Fruit fly (Drosophila melanogaster) whole organism, embryonic: ENCODE measurements around the gene CG14342.

Experiments
- C15 ChIP-seq: fragments of 200-800 bp; sonication (Bioruptor generic); IDR thresholded peaks from 3 replicates; pipeline ENCODE4 v1.3.6; 2022; ENCODE audit warnings: missing biosample characterization, missing genetic modification characterization
- CG10321 ChIP-seq: fragments of 200-800 bp; sonication (Bioruptor generic); IDR thresholded peaks from 2 replicates; pipeline ENCODE4 v1.3.6; 2022; ENCODE audit warnings: missing biosample characterization, missing genetic modification characterization
- CG11247 ChIP-seq: fragments of 200-800 bp; sonication (Bioruptor generic); IDR thresholded peaks from 2 replicates; pipeline ENCODE4 v1.3.6; 2022; ENCODE audit warnings: missing biosample characterization, missing genetic modification characterization
- CG11456 ChIP-seq: fragments of 200-800 bp; sonication (Bioruptor generic); IDR thresholded peaks from 3 replicates; pipeline ENCODE4 v1.3.6; 2022; ENCODE audit warnings: missing biosample characterization, missing genetic modification characterization
- CG13424 ChIP-seq: fragments of 200-800 bp; sonication (Bioruptor generic); optimal IDR thresholded peaks from 2 replicates; lab custom pipeline; 2019; ENCODE audit warnings: missing biosample characterization, mild to moderate bottlenecking, missing genetic modification characterization, moderate library complexity
- CG14441 ChIP-seq: fragments of 200-800 bp; sonication (Bioruptor generic); IDR thresholded peaks from 2 replicates; pipeline ENCODE4 v1.3.6; 2022; ENCODE audit warnings: missing biosample characterization, missing genetic modification characterization
- CG15269 ChIP-seq: fragments of 200-800 bp; sonication (Bioruptor generic); optimal IDR thresholded peaks from 2 replicates; lab custom pipeline; 2018; ENCODE audit warnings: missing biosample characterization, mild to moderate bottlenecking, missing genetic modification characterization, moderate library complexity
- CG1603 ChIP-seq: fragments of 200-800 bp; sonication (Bioruptor generic); optimal IDR thresholded peaks from 2 replicates; lab custom pipeline; 2019; ENCODE audit warnings: missing biosample characterization, mild to moderate bottlenecking, missing genetic modification characterization, moderate library complexity
- CG17359 ChIP-seq: fragments of 200-800 bp; sonication (Bioruptor generic); optimal IDR thresholded peaks from 3 replicates; lab custom pipeline; 2018; ENCODE audit warnings: missing biosample characterization, mild to moderate bottlenecking, missing genetic modification characterization, moderate library complexity
- CG17361 ChIP-seq: fragments of 200-800 bp; sonication (Bioruptor generic); IDR thresholded peaks from 3 replicates; pipeline ENCODE4 v1.3.6; 2022; ENCODE audit warnings: missing biosample characterization, missing genetic modification characterization
- CG18599 ChIP-seq: fragments of 200-800 bp; sonication (Bioruptor generic); optimal IDR thresholded peaks from 3 replicates; lab custom pipeline; 2017; ENCODE audit warnings: missing biosample characterization, missing genetic modification characterization, mild to moderate bottlenecking, moderate library complexity, missing genetic modification reagents
- CG4360 ChIP-seq: fragments of 200-800 bp; sonication (Bioruptor generic); IDR thresholded peaks from 2 replicates; pipeline ENCODE4 v1.3.6; 2022; ENCODE audit warnings: missing biosample characterization, missing genetic modification characterization
- CG6254 ChIP-seq: fragments of 200-800 bp; sonication (Bioruptor generic); optimal IDR thresholded peaks from 3 replicates; lab custom pipeline; 2017; ENCODE audit warnings: mild to moderate bottlenecking, missing biosample characterization, missing genetic modification reagents, missing genetic modification characterization
- CG7372 ChIP-seq: fragments of 200-800 bp; sonication (Bioruptor generic); IDR thresholded peaks from 2 replicates; pipeline ENCODE4 v1.3.6; 2022; ENCODE audit warnings: missing biosample characterization, missing genetic modification characterization
- CG8924 ChIP-seq: fragments of 200-800 bp; optimal IDR thresholded peaks from 3 replicates; lab custom pipeline; 2019; ENCODE audit warnings: missing biosample characterization, mild to moderate bottlenecking, missing genetic modification characterization, moderate library complexity
- CG9215 ChIP-seq: fragments of 200-800 bp; sonication (Bioruptor generic); IDR thresholded peaks from 2 replicates; pipeline ENCODE4 v1.3.6; 2022; ENCODE audit warnings: missing biosample characterization, missing genetic modification characterization
- CG9727 ChIP-seq: fragments of 200-800 bp; sonication (Bioruptor generic); optimal IDR thresholded peaks from 3 replicates; lab custom pipeline; 2017; ENCODE audit warnings: missing biosample characterization, mild to moderate bottlenecking, missing genetic modification characterization
- CG9932 ChIP-seq: fragments of 200-800 bp; sonication (Bioruptor generic); IDR thresholded peaks from 2 replicates; pipeline ENCODE4 v1.3.6; 2022; ENCODE audit warnings: missing biosample characterization, missing genetic modification characterization
- D ChIP-seq, 2 experiments: fragments of 200-800 bp in 1 of 2; fragments of >200 bp in 1 of 2; sonication (Bioruptor generic) in 1 of 2; optimal IDR thresholded peaks; 2 replicates in 1 of 2; 3 replicates in 1 of 2; lab custom pipeline; 2017; ENCODE audit warnings: mild to moderate bottlenecking in 1 of 2, missing biosample characterization in 1 of 2, missing genetic modification characterization in 1 of 2, missing genetic modification reagents in 1 of 2
- Dbx ChIP-seq: fragments of 200-800 bp; sonication (Bioruptor generic); IDR thresholded peaks from 3 replicates; pipeline ENCODE4 v1.3.6; 2022; ENCODE audit warnings: missing biosample characterization, missing genetic modification characterization
- Dek ChIP-seq: fragments of 200-800 bp; sonication (Bioruptor generic); optimal IDR thresholded peaks from 3 replicates; lab custom pipeline; 2019; ENCODE audit warnings: missing biosample characterization, mild to moderate bottlenecking, missing genetic modification characterization, moderate library complexity
- Eip74EF ChIP-seq, 2 experiments: fragments of 200-800 bp in 1 of 2; fragments of >200 bp in 1 of 2; sonication (Bioruptor generic) in 1 of 2; optimal IDR thresholded peaks; 2 replicates each; lab custom pipeline; 2017 to 2019; ENCODE audit warnings: missing biosample characterization in 2 of 2, missing genetic modification characterization in 2 of 2, mild to moderate bottlenecking in 1 of 2, moderate library complexity in 1 of 2
- Gug ChIP-seq: fragments of 200-800 bp; sonication (Bioruptor generic); IDR thresholded peaks from 4 replicates; pipeline ENCODE4 v1.3.6; 2022; ENCODE audit warnings: missing biosample characterization, missing genetic modification characterization
- Lpt ChIP-seq: fragments of >200 bp; optimal IDR thresholded peaks from 2 replicates; lab custom pipeline; 2018; ENCODE audit warnings: missing biosample characterization, missing genetic modification characterization
- Rfx ChIP-seq: fragments of 200-800 bp; sonication (Bioruptor generic); IDR thresholded peaks from 2 replicates; pipeline ENCODE4 v1.3.6; 2022; ENCODE audit warnings: missing biosample characterization, missing genetic modification characterization
- Taf1 ChIP-seq: fragments of 200-800 bp; sonication (Bioruptor generic); IDR thresholded peaks from 2 replicates; pipeline ENCODE4 v1.3.6; 2022; ENCODE audit warnings: missing biosample characterization, missing genetic modification characterization
- Xbp1 ChIP-seq: fragments of 200-800 bp; sonication (Bioruptor generic); optimal IDR thresholded peaks from 3 replicates; lab custom pipeline; 2016; ENCODE audit warnings: missing biosample characterization, mild to moderate bottlenecking, missing genetic modification characterization
- abd-A ChIP-seq: fragments of 200-800 bp; sonication (Bioruptor generic); optimal IDR thresholded peaks from 3 replicates; lab custom pipeline; 2019; ENCODE audit warnings: missing biosample characterization, mild to moderate bottlenecking, missing genetic modification characterization, moderate library complexity
- bsh ChIP-seq, 2 experiments: fragments of 200-800 bp; sonication (Bioruptor generic); optimal IDR thresholded peaks; 2 replicates each; lab custom pipeline; 2017 to 2018; ENCODE audit warnings: mild to moderate bottlenecking in 2 of 2, missing biosample characterization in 2 of 2, missing genetic modification characterization in 2 of 2, moderate library complexity in 1 of 2
- cg ChIP-seq: fragments of 200-800 bp; sonication (Bioruptor generic); optimal IDR thresholded peaks from 3 replicates; lab custom pipeline; 2019; ENCODE audit warnings: missing biosample characterization, mild to moderate bottlenecking, missing genetic modification characterization, moderate library complexity
- chn ChIP-seq: fragments of 200-800 bp; sonication (Bioruptor generic); optimal IDR thresholded peaks from 2 replicates; lab custom pipeline; 2016; ENCODE audit warnings: missing biosample characterization, missing genetic modification characterization
- disco-r ChIP-seq: fragments of 200-800 bp; sonication (Bioruptor generic); optimal IDR thresholded peaks from 2 replicates; lab custom pipeline; 2016; ENCODE audit warnings: missing biosample characterization, missing genetic modification characterization
- dm ChIP-seq: fragments of 200-800 bp; sonication (Bioruptor generic); optimal IDR thresholded peaks from 3 replicates; lab custom pipeline; 2016; ENCODE audit warnings: missing biosample characterization, missing genetic modification characterization
- dysf ChIP-seq: fragments of 200-800 bp; sonication (Bioruptor generic); IDR thresholded peaks from 3 replicates; pipeline ENCODE4 v1.3.6; 2022; ENCODE audit warnings: missing biosample characterization, missing genetic modification characterization
- gfzf ChIP-seq: fragments of 200-800 bp; sonication (Bioruptor generic); optimal IDR thresholded peaks from 2 replicates; lab custom pipeline; 2016; ENCODE audit warnings: missing biosample characterization, mild to moderate bottlenecking, missing genetic modification characterization, moderate library complexity
- grau ChIP-seq: fragments of 200-800 bp; optimal IDR thresholded peaks from 3 replicates; lab custom pipeline; 2019; ENCODE audit warnings: missing biosample characterization, mild to moderate bottlenecking, missing genetic modification characterization, moderate library complexity
- grn ChIP-seq: fragments of 200-800 bp; sonication (Bioruptor generic); optimal IDR thresholded peaks from 3 replicates; lab custom pipeline; 2017; ENCODE audit warnings: missing biosample characterization, missing genetic modification characterization
- her ChIP-seq: fragments of 200-800 bp; sonication (Bioruptor generic); optimal IDR thresholded peaks from 2 replicates; lab custom pipeline; 2016; ENCODE audit warnings: missing biosample characterization, missing genetic modification characterization
- ind ChIP-seq: fragments of 200-800 bp; sonication (Bioruptor generic); optimal IDR thresholded peaks from 3 replicates; lab custom pipeline; 2016; ENCODE audit warnings: missing biosample characterization, missing genetic modification characterization
- kah ChIP-seq: fragments of 200-800 bp; sonication (Bioruptor generic); optimal IDR thresholded peaks from 2 replicates; lab custom pipeline; 2018; ENCODE audit warnings: missing biosample characterization, mild to moderate bottlenecking, missing genetic modification characterization
- mam ChIP-seq: fragments of 200-800 bp; sonication (Bioruptor generic); optimal IDR thresholded peaks from 3 replicates; lab custom pipeline; 2016; ENCODE audit warnings: missing biosample characterization, missing genetic modification characterization
- nerfin-1 ChIP-seq: fragments of 200-800 bp; sonication (Bioruptor generic); optimal IDR thresholded peaks from 3 replicates; lab custom pipeline; 2019; ENCODE audit warnings: missing biosample characterization, mild to moderate bottlenecking, missing genetic modification characterization, moderate library complexity
- nmo ChIP-seq: fragments of 200-800 bp; sonication (Bioruptor generic); optimal IDR thresholded peaks from 2 replicates; lab custom pipeline; 2018; ENCODE audit warnings: missing biosample characterization, mild to moderate bottlenecking, missing genetic modification characterization, moderate library complexity
- rib ChIP-seq: fragments of 200-800 bp; sonication (Bioruptor generic); IDR thresholded peaks from 2 replicates; pipeline ENCODE4 v1.3.6; 2022; ENCODE audit warnings: missing biosample characterization, missing genetic modification characterization
- row ChIP-seq: fragments of 200-800 bp; sonication (Bioruptor generic); IDR thresholded peaks from 3 replicates; pipeline ENCODE4 v1.3.6; 2022; ENCODE audit warnings: missing biosample characterization, missing genetic modification characterization
- sna ChIP-seq: fragments of 200-800 bp; sonication (Bioruptor generic); IDR thresholded peaks from 2 replicates; pipeline ENCODE4 v1.3.6; 2022; ENCODE audit warnings: missing biosample characterization, missing genetic modification characterization; ENCODE audit not compliant: partially characterized antibody
- vvl ChIP-seq: fragments of 200-800 bp; sonication (Bioruptor generic); IDR thresholded peaks from 2 replicates; pipeline ENCODE4 v1.3.6; 2022; ENCODE audit warnings: missing biosample characterization, missing genetic modification characterization
- zfh2 ChIP-seq: fragments of 200-800 bp; sonication (Bioruptor generic); optimal IDR thresholded peaks from 2 replicates; lab custom pipeline; 2016; ENCODE audit warnings: missing biosample characterization, missing genetic modification characterization

Gene CG14342

dm6 chr2L:1157679-1158518 lies 46.1 kb upstream of the CG14342 start, which contains the start of gene capt (continued):
- TF ChIP-seq CG9727 (GFP tag; lab: Kevin White, UChicago) (peak; percentile 18), D (optimal IDR thresholded peaks at IDR 0.05; lab: Kevin White, UChicago) (no peak), D (GFP tag; optimal IDR thresholded peaks at IDR 0.05; lab: Kevin White, UChicago) (no peak), vvl (peak; percentile 27; the same call in 1 of the 2 replicates), Gug (0 out of 4 replicates have a peak, but pooled peaks have one; percentile 16), CG11456 (GFP tag; lab: Robert Waterston, UW) (peak; percentile 62; the same call in 1 of the 3 replicates), grau (tag; lab: Kevin White, UChicago) (peak; percentile 39), CG17359 (tag; lab: Kevin White, UChicago) (no peak), dysf (GFP tag; lab: Robert Waterston, UW) (peak; percentile 61; the same call in 1 of the 3 replicates), Dbx (peak; percentile 21; the same call in 1 of the 3 replicates), CG15269 (tag; lab: Kevin White, UChicago) (no peak), nmo (GFP tag; lab: Kevin White, UChicago) (peak; percentile 40), CG14441 (GFP tag; lab: Robert Waterston, UW) (peak; percentile 54), CG10321 (0 out of 2 replicates have a peak, but pooled peaks have one; percentile 9), sna (GFP tag; lab: Robert Waterston, UW) (no peak), row (GFP tag; lab: Robert Waterston, UW) (peak; percentile 94), CG8924 (peak; percentile 35), CG13424 (tag; lab: Kevin White, UChicago) (peak; percentile 45), CG9215 (GFP tag; lab: Robert Waterston, UW) (peak; percentile 56), gfzf (GFP tag; lab: Kevin White, UChicago) (peak; percentile 75), CG11247 (GFP tag; lab: Robert Waterston, UW) (no peak; the same call in 1 of the 2 replicates), mam (GFP tag; lab: Kevin White, UChicago) (peak; percentile 49), grn (GFP tag; lab: Kevin White, UChicago) (peak; percentile 11), rib (GFP tag; lab: Robert Waterston, UW) (peak; percentile 88), Taf1 (GFP tag; lab: Robert Waterston, UW) (peak; percentile 53; the same call in 1 of the 2 replicates), Lpt (no peak), Rfx (peak; percentile 72), CG7372 (GFP tag; lab: Robert Waterston, UW) (peak; percentile 39; the same call in 1 of the 2 replicates), CG1603 (tag; lab: Kevin White, UChicago) (peak; percentile 39), Eip74EF (GFP tag; optimal IDR thresholded peaks at IDR 0.05; lab: Kevin White, UChicago) (no peak), CG4360 (GFP tag; lab: Robert Waterston, UW) (peak; percentile 88), her (GFP tag; lab: Kevin White, UChicago) (peak; percentile 2), zfh2 (GFP tag; lab: Kevin White, UChicago) (peak; percentile 42), ind (GFP tag; lab: Kevin White, UChicago) (peak; percentile 52), kah (GFP tag; lab: Kevin White, UChicago) (peak; percentile 94), disco-r (GFP tag; lab: Kevin White, UChicago) (no peak), CG9932 (GFP tag; lab: Robert Waterston, UW) (peak; percentile 81), CG6254 (GFP tag; lab: Kevin White, UChicago) (no peak), chn (peak; percentile 14), Dek (tag; lab: Kevin White, UChicago) (peak; percentile 26), CG18599 (GFP tag; lab: Kevin White, UChicago) (peak; percentile 54), bsh (GFP tag; optimal IDR thresholded peaks at IDR 0.05; lab: Kevin White, UChicago) (peak in 1 of 2 experiments; percentile 11), abd-A (tag; lab: Kevin White, UChicago) (peak; percentile 67), CG17361 (GFP tag; lab: Robert Waterston, UW) (peak; percentile 58; the same call in 2 of the 3 replicates), Xbp1 (GFP tag; lab: Kevin White, UChicago) (peak; percentile 44), C15 (GFP tag; lab: Robert Waterston, UW) (no peak), cg (GFP tag; lab: Kevin White, UChicago) (peak; percentile 91), dm (GFP tag; lab: Kevin White, UChicago) (peak; percentile 16), nerfin-1 (no peak)
